Worm (Caenorhabditis elegans): ENCODE data around the gene grd-2.

ce11 chrV:20641896-20642295, 32.3 kb downstream of the grd-2 start, which contains the start of gene srxa-15:
- TF ChIP-seq dpl-1 (GFP tag; optimal IDR thresholded peaks at IDR 0.05) (no peak), tbx-2 (tag; optimal IDR thresholded peaks at IDR 0.05) (no peak), hpl-2 (GFP tag; optimal IDR thresholded peaks at IDR 0.05) (no peak), ceh-82 (tag; optimal IDR thresholded peaks at IDR 0.05) (no peak), lin-35 (GFP tag; optimal IDR thresholded peaks at IDR 0.05) (no peak), F16B12.6 (tag; optimal IDR thresholded peaks at IDR 0.05) (no peak), dsc-1 (tag; optimal IDR thresholded peaks at IDR 0.05) (no peak)
